Fruit fly (Drosophila melanogaster): Measurements from ENCODE around the gene Gel.

The Gel gene

dm6 chr3R:4236534-4236933, 1.5 kb downstream of the Gel start:
- no peak for TF ChIP-seq CG8478 (optimal IDR thresholded peaks at IDR 0.05)

- TF ChIP-seq CTCF (optimal IDR thresholded peaks at IDR 0.05), result no peak
- no peak for TF ChIP-seq CG8478 (optimal IDR thresholded peaks at IDR 0.05)
Observed at dm6 chr3R:4241776-4242175, 6.8 kb downstream of the Gel start.

dm6 chr3R:4242209-4242887, 7.3 kb downstream of the Gel start, which contains the start of gene CG14642:
TSS of gene CG14642 (minus strand) at chr3R:4242717.
- TF ChIP-seq CTCF (optimal IDR thresholded peaks at IDR 0.05) (no peak), CG8478 (optimal IDR thresholded peaks at IDR 0.05) (no peak)

- TF ChIP-seq CG8478 (optimal IDR thresholded peaks at IDR 0.05) (no peak), CTCF (optimal IDR thresholded peaks at IDR 0.05) (no peak)
Observed at dm6 chr3R:4243096-4243940, 8.3 kb downstream of the Gel start, which contains the start of gene CG34305. TSS of gene CG34305 (minus strand) at chr3R:4243146.

dm6 chr3R:4246578-4247070, 11.6 kb downstream of the Gel start, which contains the start of gene TwdlF:
TSS of gene TwdlF (plus strand) at chr3R:4247020.
- TF ChIP-seq CTCF (optimal IDR thresholded peaks at IDR 0.05) (no peak), CG8478 (optimal IDR thresholded peaks at IDR 0.05) (no peak)

dm6 chr3R:4249947-4250346, 14.9 kb downstream of the Gel start:
- TF ChIP-seq CG8478 (optimal IDR thresholded peaks at IDR 0.05), result no peak
- TF ChIP-seq CTCF (optimal IDR thresholded peaks at IDR 0.05), result no peak

- TF ChIP-seq CG8478 (optimal IDR thresholded peaks at IDR 0.05) (no peak), CTCF (optimal IDR thresholded peaks at IDR 0.05) (no peak)
Observed at dm6 chr3R:4251241-4251640, 16.2 kb downstream of the Gel start, which contains the start of gene TwdlG. TSS of gene TwdlG (minus strand) at chr3R:4251341.

dm6 chr3R:4252943-4253342, 17.9 kb downstream of the Gel start, which contains the start of gene CG14644:
TSS of gene CG14644 (minus strand) at chr3R:4253043.
- no peak for TF ChIP-seq CG8478 (optimal IDR thresholded peaks at IDR 0.05)
- no peak for TF ChIP-seq CTCF (optimal IDR thresholded peaks at IDR 0.05)

dm6 chr3R:4254408-4254807, 19.4 kb downstream of the Gel start, which contains the start of gene TwdlV:
TSS of gene TwdlV (plus strand) at chr3R:4254708.
- TF ChIP-seq CTCF (optimal IDR thresholded peaks at IDR 0.05) (no peak), CG8478 (optimal IDR thresholded peaks at IDR 0.05) (no peak)

- TF ChIP-seq CTCF (optimal IDR thresholded peaks at IDR 0.05) (no peak), CG8478 (optimal IDR thresholded peaks at IDR 0.05) (no peak)
Observed at dm6 chr3R:4256672-4257071, 21.7 kb downstream of the Gel start, which contains the start of gene Or82a. TSS of gene Or82a (plus strand) at chr3R:4256972.

- TF ChIP-seq CG8478 (optimal IDR thresholded peaks at IDR 0.05) (no peak), CTCF (optimal IDR thresholded peaks at IDR 0.05) (no peak)
Observed at dm6 chr3R:4266470-4266869, 31.5 kb downstream of the Gel start, which contains the start of gene CG1092. TSS of gene CG1092 (plus strand) at chr3R:4266770.

- TF ChIP-seq CG8478 (optimal IDR thresholded peaks at IDR 0.05), result no peak
Observed at dm6 chr3R:4268339-4268738, 33.3 kb downstream of the Gel start.

dm6 chr3R:4277828-4278227, 42.8 kb downstream of the Gel start, which contains the start of gene flip:
TSS of gene flip (minus strand) at chr3R:4277928.
- TF ChIP-seq CTCF (optimal IDR thresholded peaks at IDR 0.05), result no peak
- no peak for TF ChIP-seq CG8478 (optimal IDR thresholded peaks at IDR 0.05)

- TF ChIP-seq CG8478 (optimal IDR thresholded peaks at IDR 0.05) (no peak), CTCF (optimal IDR thresholded peaks at IDR 0.05) (no peak)
Observed at dm6 chr3R:4280062-4280461, 45.0 kb downstream of the Gel start, which contains the start of gene cpx. TSS of gene cpx (plus strand) at chr3R:4280221.

- TF ChIP-seq CTCF (optimal IDR thresholded peaks at IDR 0.05), result no peak
- TF ChIP-seq CG8478 (optimal IDR thresholded peaks at IDR 0.05), result no peak
Observed at dm6 chr3R:4281119-4281861, 46.3 kb downstream of the Gel start.

Data from S2 (cell line).